Fruit fly (Drosophila melanogaster): ENCODE results near the gene vnd.

The vnd gene

dm6 chrX:629239-629821 is 47.4 kb downstream of the vnd start, which contains the start of the genes RpL36 and Mybbp1A (continued):
- no peak for TF ChIP-seq pdm3 (GFP tag; optimal IDR thresholded peaks at IDR 0.05)
- TF ChIP-seq CG3032 (tag; optimal IDR thresholded peaks at IDR 0.05), result peak; percentile 42
- peak; percentile 77 to 83 for TF ChIP-seq ss (GFP tag; optimal IDR thresholded peaks at IDR 0.05)
- peak; percentile 92 for TF ChIP-seq Eip78C (GFP tag)
- TF ChIP-seq fd85E (GFP tag; optimal IDR thresholded peaks at IDR 0.05), result no peak
- TF ChIP-seq Lpt (GFP tag; optimal IDR thresholded peaks at IDR 0.05), result no peak
- TF ChIP-seq Smox (GFP tag; optimal IDR thresholded peaks at IDR 0.05), result no peak
- TF ChIP-seq Gug (GFP tag; IDR thresholded peaks at IDR 0.05), result no peak

DNA sequence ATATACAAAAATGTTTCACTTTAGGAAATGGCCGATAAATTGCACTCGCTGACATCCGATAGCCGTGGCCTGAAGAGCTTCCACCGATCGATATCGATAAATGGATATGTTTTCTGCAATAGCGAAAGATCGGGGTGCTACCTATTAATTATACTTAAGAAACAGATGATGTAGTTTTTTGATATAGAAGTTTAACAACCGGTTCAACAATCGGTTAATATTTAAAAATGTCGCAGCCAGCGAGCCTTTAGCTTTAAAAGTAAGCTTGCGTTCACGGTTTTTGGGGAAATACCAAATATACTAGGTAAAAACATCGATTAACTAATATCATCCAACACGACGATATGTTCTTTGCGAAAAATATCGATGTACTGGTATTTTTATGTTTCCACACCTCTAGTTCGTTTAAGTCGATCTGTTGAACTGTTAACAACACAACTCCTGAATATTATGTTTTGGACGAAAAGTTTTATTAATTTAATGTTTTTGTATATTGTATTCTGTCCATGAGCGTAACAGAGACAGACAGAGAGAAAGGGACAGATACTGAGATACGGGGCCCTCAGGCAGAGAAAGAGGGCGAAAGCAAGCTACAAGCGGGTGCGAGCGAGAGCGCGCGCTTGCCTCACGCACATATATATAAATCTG is 53.7 kb downstream of the vnd start, which contains the start of gene Dredd:
TSS of gene Dredd (minus strand) at position 51 of the 648 bp plus-strand sequence.
- TF ChIP-seq dsx (GFP tag; optimal IDR thresholded peaks at IDR 0.05; ENCODE audit: poor library complexity, severe bottlenecking) (no peak), CG3919 (GFP tag; optimal IDR thresholded peaks at IDR 0.05) (no peak), Hr4 (GFP tag; optimal IDR thresholded peaks at IDR 0.05) (no peak), Eip78C (GFP tag) (peak; percentile 40), CG8119 (GFP tag; IDR thresholded peaks at IDR 0.05) (no peak), CG34406 (GFP tag; optimal IDR thresholded peaks at IDR 0.05) (no peak), ss (GFP tag; optimal IDR thresholded peaks at IDR 0.05) (peak in 1 of 2 experiments; percentile 27), CG4318 (GFP tag; optimal IDR thresholded peaks at IDR 0.05) (no peak), Ets21C (GFP tag; optimal IDR thresholded peaks at IDR 0.05) (no peak), CG6854 (GFP tag; optimal IDR thresholded peaks at IDR 0.05) (no peak), acj6 (GFP tag; optimal IDR thresholded peaks at IDR 0.05) (no peak), net (GFP tag; optimal IDR thresholded peaks at IDR 0.05) (no peak), svp (GFP tag) (peak; percentile 84), Sox14 (GFP tag; optimal IDR thresholded peaks at IDR 0.05) (peak; percentile 24), vri (GFP tag; optimal IDR thresholded peaks at IDR 0.05) (no peak), fd59A (GFP tag; optimal IDR thresholded peaks at IDR 0.05) (no peak), topi (GFP tag; optimal IDR thresholded peaks at IDR 0.05) (peak; percentile 14), Eip93F (GFP tag; optimal IDR thresholded peaks at IDR 0.05) (peak; percentile 67), dac (GFP tag; optimal IDR thresholded peaks at IDR 0.05) (no peak), esn (GFP tag; optimal IDR thresholded peaks at IDR 0.05) (peak; percentile 27)

- TF ChIP-seq lz (GFP tag; optimal IDR thresholded peaks at IDR 0.05) (no peak), Eip78C (GFP tag) (peak; percentile 63), CG16779 (tag; optimal IDR thresholded peaks at IDR 0.05) (no peak), CG9139 (GFP tag; optimal IDR thresholded peaks at IDR 0.05) (no peak), CG10631 (GFP tag; optimal IDR thresholded peaks at IDR 0.05) (no peak), dsx (GFP tag; optimal IDR thresholded peaks at IDR 0.05; ENCODE audit: poor library complexity, severe bottlenecking) (peak; percentile 41), CG4318 (GFP tag; optimal IDR thresholded peaks at IDR 0.05) (no peak), CG6792 (GFP tag; optimal IDR thresholded peaks at IDR 0.05) (no peak), Sox14 (GFP tag; optimal IDR thresholded peaks at IDR 0.05) (peak; percentile 49), Gug (GFP tag; IDR thresholded peaks at IDR 0.05) (no peak), esn (GFP tag; optimal IDR thresholded peaks at IDR 0.05) (no peak), spab (GFP tag; optimal IDR thresholded peaks at IDR 0.05) (no peak), CG8119 (GFP tag; IDR thresholded peaks at IDR 0.05) (no peak), CG8632 (GFP tag; optimal IDR thresholded peaks at IDR 0.05) (no peak), Hr39 (GFP tag; optimal IDR thresholded peaks at IDR 0.05) (no peak), Smox (GFP tag; optimal IDR thresholded peaks at IDR 0.05) (no peak)
Observed at dm6 chrX:636606-637530, 54.9 kb downstream of the vnd start.

Data from whole organism, prepupa.